Fruit fly (Drosophila melanogaster) whole organism, embryonic: ENCODE results near the gene Cda5.

Source experiments
- Atf6 ChIP-seq: fragments of 200-800 bp; sonication (Bioruptor generic); IDR thresholded peaks from 2 replicates; pipeline ENCODE4 v1.3.6; 2022; ENCODE audit warnings: missing biosample characterization, missing genetic modification characterization
- Bdp1 ChIP-seq: fragments of 200-800 bp; sonication (Bioruptor generic); optimal IDR thresholded peaks from 3 replicates; lab custom pipeline; 2016; ENCODE audit warnings: missing biosample characterization, missing genetic modification characterization
- CG10431 ChIP-seq: fragments of 200-800 bp; sonication (Bioruptor generic); optimal IDR thresholded peaks from 3 replicates; lab custom pipeline; 2018; ENCODE audit warnings: missing biosample characterization, mild to moderate bottlenecking, missing genetic modification characterization
- CG11085 ChIP-seq: fragments of 200-800 bp; sonication (Bioruptor generic); IDR thresholded peaks from 2 replicates; pipeline ENCODE4 v1.3.6; 2022; ENCODE audit warnings: missing biosample characterization, missing genetic modification characterization
- CG12769 ChIP-seq: fragments of 200-800 bp; sonication (Bioruptor generic); optimal IDR thresholded peaks from 2 replicates; lab custom pipeline; 2019; ENCODE audit warnings: missing biosample characterization, mild to moderate bottlenecking, missing genetic modification characterization, moderate library complexity
- CG13424 ChIP-seq: fragments of 200-800 bp; sonication (Bioruptor generic); optimal IDR thresholded peaks from 2 replicates; lab custom pipeline; 2019; ENCODE audit warnings: missing biosample characterization, mild to moderate bottlenecking, missing genetic modification characterization, moderate library complexity
- CG14965 ChIP-seq: fragments of 200-800 bp; sonication (Bioruptor generic); optimal IDR thresholded peaks from 2 replicates; lab custom pipeline; 2016; ENCODE audit warnings: missing biosample characterization, missing genetic modification characterization, borderline replicate concordance
- CG1529 ChIP-seq: fragments of 200-800 bp; sonication (Bioruptor generic); optimal IDR thresholded peaks from 3 replicates; lab custom pipeline; 2018; ENCODE audit warnings: missing biosample characterization, missing genetic modification characterization
- CG17568 ChIP-seq: fragments of 200-800 bp; sonication (Bioruptor generic); optimal IDR thresholded peaks from 2 replicates; lab custom pipeline; 2018; ENCODE audit warnings: missing biosample characterization, mild to moderate bottlenecking, missing genetic modification characterization, moderate library complexity
- CG2202 ChIP-seq: fragments of 200-800 bp; sonication (Bioruptor generic); optimal IDR thresholded peaks from 2 replicates; lab custom pipeline; 2018; ENCODE audit warnings: missing biosample characterization, mild to moderate bottlenecking, missing genetic modification characterization
- CG34224 ChIP-seq: fragments of 200-800 bp; sonication (Bioruptor generic); IDR thresholded peaks from 3 replicates; pipeline ENCODE4 v1.3.6; 2022; ENCODE audit warnings: missing biosample characterization, missing genetic modification characterization; ENCODE audit not compliant: partially characterized antibody
- CG4820 ChIP-seq: fragments of 200-800 bp; sonication (Bioruptor generic); optimal IDR thresholded peaks from 3 replicates; lab custom pipeline; 2016; ENCODE audit warnings: missing biosample characterization, missing genetic modification characterization
- CG5245 ChIP-seq: fragments of 200-800 bp; sonication (Bioruptor generic); optimal IDR thresholded peaks from 3 replicates; lab custom pipeline; 2016; ENCODE audit warnings: missing biosample characterization, missing genetic modification characterization
- CG5953 ChIP-seq: fragments of 200-800 bp; sonication (Bioruptor generic); IDR thresholded peaks from 2 replicates; pipeline ENCODE4 v1.3.6; 2022; ENCODE audit warnings: missing biosample characterization, missing genetic modification characterization
- CG7372 ChIP-seq: fragments of 200-800 bp; sonication (Bioruptor generic); IDR thresholded peaks from 2 replicates; pipeline ENCODE4 v1.3.6; 2022; ENCODE audit warnings: missing biosample characterization, missing genetic modification characterization
- CG9817 ChIP-seq: fragments of 200-800 bp; sonication (Bioruptor generic); optimal IDR thresholded peaks from 2 replicates; lab custom pipeline; 2018; ENCODE audit warnings: missing biosample characterization, mild to moderate bottlenecking, missing genetic modification characterization, moderate library complexity
- Dref ChIP-seq: fragments of 200-800 bp; sonication (Bioruptor generic); IDR thresholded peaks from 2 replicates; pipeline ENCODE4 v1.3.6; 2022; ENCODE audit warnings: missing biosample characterization, missing genetic modification characterization
- Drgx ChIP-seq: fragments of 200-800 bp; sonication (Bioruptor generic); IDR thresholded peaks from 2 replicates; pipeline ENCODE4 v1.3.6; 2022; ENCODE audit warnings: missing biosample characterization, missing genetic modification characterization
- Eip74EF ChIP-seq, 2 experiments: fragments of 200-800 bp in 1 of 2; fragments of >200 bp in 1 of 2; sonication (Bioruptor generic) in 1 of 2; optimal IDR thresholded peaks; 2 replicates each; lab custom pipeline; 2017 to 2019; ENCODE audit warnings: missing biosample characterization in 2 of 2, missing genetic modification characterization in 2 of 2, mild to moderate bottlenecking in 1 of 2, moderate library complexity in 1 of 2
- Ets65A ChIP-seq: fragments of 200-800 bp; sonication (Bioruptor generic); peaks from one replicate; lab custom pipeline; 2016; ENCODE audit warnings: missing biosample characterization, missing genetic modification characterization
- Jarid2 ChIP-seq: fragments of 200-800 bp; sonication (Bioruptor generic); optimal IDR thresholded peaks from 3 replicates; lab custom pipeline; 2017; ENCODE audit warnings: mild to moderate bottlenecking, missing biosample characterization, missing genetic modification reagents, missing genetic modification characterization
- Lpt ChIP-seq: fragments of >200 bp; optimal IDR thresholded peaks from 2 replicates; lab custom pipeline; 2018; ENCODE audit warnings: missing biosample characterization, missing genetic modification characterization
- Meics ChIP-seq: fragments of 200-800 bp; sonication (Bioruptor generic); optimal IDR thresholded peaks from 2 replicates; lab custom pipeline; 2017; ENCODE audit warnings: missing biosample characterization, mild to moderate bottlenecking, missing genetic modification characterization
- Myb ChIP-seq: fragments of 200-800 bp; sonication (Bioruptor generic); optimal IDR thresholded peaks from 2 replicates; lab custom pipeline; 2016; ENCODE audit warnings: missing biosample characterization, missing genetic modification characterization
- Neu2 ChIP-seq: fragments of 200-800 bp; sonication (Bioruptor generic); optimal IDR thresholded peaks from 3 replicates; lab custom pipeline; 2016; ENCODE audit warnings: missing biosample characterization, missing genetic modification characterization, borderline replicate concordance
- Nf-YA ChIP-seq: fragments of 200-800 bp; sonication (Bioruptor generic); IDR thresholded peaks from 2 replicates; pipeline ENCODE4 v1.3.6; 2022; ENCODE audit warnings: missing biosample characterization, missing genetic modification characterization
- NfI ChIP-seq: fragments of 200-800 bp; sonication (Bioruptor generic); optimal IDR thresholded peaks from 3 replicates; lab custom pipeline; 2018; ENCODE audit warnings: missing biosample characterization, mild to moderate bottlenecking, missing genetic modification characterization, moderate library complexity
- Opbp ChIP-seq: fragments of 200-800 bp; sonication (Bioruptor generic); IDR thresholded peaks from 3 replicates; pipeline ENCODE4 v1.3.6; 2022; ENCODE audit warnings: missing biosample characterization, missing genetic modification characterization; ENCODE audit not compliant: partially characterized antibody
- Ptx1 ChIP-seq: fragments of 200-800 bp; sonication (Bioruptor generic); IDR thresholded peaks from 2 replicates; pipeline ENCODE4 v1.3.6; 2022; ENCODE audit warnings: missing biosample characterization, missing genetic modification characterization
- Sox102F ChIP-seq: fragments of 200-800 bp; sonication (Bioruptor generic); optimal IDR thresholded peaks from 2 replicates; lab custom pipeline; 2018; ENCODE audit warnings: missing biosample characterization, mild to moderate bottlenecking, missing genetic modification characterization, moderate library complexity
- Ssrp ChIP-seq: fragments of 200-800 bp; sonication (Bioruptor generic); optimal IDR thresholded peaks from 2 replicates; lab custom pipeline; 2018; ENCODE audit warnings: missing biosample characterization, mild to moderate bottlenecking, missing genetic modification characterization, moderate library complexity
- TFAM ChIP-seq: fragments of 200-800 bp; sonication (Bioruptor generic); optimal IDR thresholded peaks from 2 replicates; lab custom pipeline; 2017; ENCODE audit warnings: missing biosample characterization, missing genetic modification characterization, inconsistent platforms
- Tbp ChIP-seq: fragments of >200 bp; optimal IDR thresholded peaks from 2 replicates; lab custom pipeline; 2018; ENCODE audit warnings: missing biosample characterization, missing genetic modification characterization
- bigmax ChIP-seq: fragments of 200-800 bp; sonication (Bioruptor generic); optimal IDR thresholded peaks from 2 replicates; lab custom pipeline; 2018; ENCODE audit warnings: missing biosample characterization, mild to moderate bottlenecking, missing genetic modification characterization
- bsh ChIP-seq, 2 experiments: fragments of 200-800 bp; sonication (Bioruptor generic); optimal IDR thresholded peaks; 2 replicates each; lab custom pipeline; 2017 to 2018; ENCODE audit warnings: mild to moderate bottlenecking in 2 of 2, missing biosample characterization in 2 of 2, missing genetic modification characterization in 2 of 2, moderate library complexity in 1 of 2
- chinmo ChIP-seq: fragments of 200-800 bp; sonication (Bioruptor generic); IDR thresholded peaks from 4 replicates; pipeline ENCODE4 v1.3.6; 2022; ENCODE audit warnings: missing biosample characterization, missing genetic modification characterization; ENCODE audit not compliant: partially characterized antibody
- dimm ChIP-seq: fragments of 200-800 bp; sonication (Bioruptor generic); IDR thresholded peaks from 2 replicates; pipeline ENCODE4 v1.3.6; 2022; ENCODE audit warnings: missing biosample characterization, missing genetic modification characterization
- dmrt99B ChIP-seq: fragments of 200-800 bp; sonication (Bioruptor generic); optimal IDR thresholded peaks from 2 replicates; lab custom pipeline; 2018; ENCODE audit warnings: missing biosample characterization, mild to moderate bottlenecking, missing genetic modification characterization, moderate library complexity
- fd102C ChIP-seq: fragments of 200-800 bp; sonication (Bioruptor generic); optimal IDR thresholded peaks from 2 replicates; lab custom pipeline; 2018; ENCODE audit warnings: missing biosample characterization, mild to moderate bottlenecking, missing genetic modification characterization, moderate library complexity
- ftz-f1 ChIP-seq: fragments of 200-800 bp; sonication (Bioruptor generic); optimal IDR thresholded peaks from 2 replicates; lab custom pipeline; 2016; ENCODE audit warnings: missing biosample characterization, missing genetic modification characterization
- gsb ChIP-seq: fragments of 200-800 bp; sonication (Bioruptor generic); IDR thresholded peaks from 2 replicates; pipeline ENCODE4 v1.3.6; 2022; ENCODE audit warnings: missing biosample characterization, missing genetic modification characterization
- hth ChIP-seq: fragments of >200 bp; optimal IDR thresholded peaks from 2 replicates; lab custom pipeline; 2017; ENCODE audit warnings: inconsistent platforms
- lilli ChIP-seq: fragments of 200-800 bp; sonication (Bioruptor generic); optimal IDR thresholded peaks from 3 replicates; lab custom pipeline; 2016; ENCODE audit warnings: missing biosample characterization, missing genetic modification characterization
- luna ChIP-seq: fragments of 200-800 bp; sonication (Bioruptor generic); optimal IDR thresholded peaks from 2 replicates; lab custom pipeline; 2016; ENCODE audit warnings: missing biosample characterization, missing genetic modification characterization
- onecut ChIP-seq: fragments of 200-800 bp; sonication (Bioruptor generic); IDR thresholded peaks from 2 replicates; pipeline ENCODE4 v1.3.6; 2022; ENCODE audit warnings: missing biosample characterization, missing genetic modification characterization
- org-1 ChIP-seq: fragments of 200-800 bp; sonication (Bioruptor generic); optimal IDR thresholded peaks from 2 replicates; lab custom pipeline; 2017; ENCODE audit warnings: missing biosample characterization, missing genetic modification characterization
- psq ChIP-seq: fragments of 200-800 bp; sonication (Bioruptor generic); optimal IDR thresholded peaks from 2 replicates; lab custom pipeline; 2017; ENCODE audit warnings: missing biosample characterization, missing genetic modification characterization
- sens ChIP-seq: fragments of 200-800 bp; sonication (Bioruptor generic); peaks from one replicate; lab custom pipeline; 2016; ENCODE audit warnings: missing biosample characterization, missing genetic modification characterization
- sisA ChIP-seq: fragments of 200-800 bp; sonication (Bioruptor generic); IDR thresholded peaks from 2 replicates; pipeline ENCODE4 v1.3.6; 2022; ENCODE audit warnings: missing biosample characterization, missing genetic modification characterization
- vfl ChIP-seq: fragments of 200-800 bp; sonication (Bioruptor generic); optimal IDR thresholded peaks from 2 replicates; lab custom pipeline; 2016; ENCODE audit warnings: missing biosample characterization, missing genetic modification characterization
- vvl ChIP-seq: fragments of 200-800 bp; sonication (Bioruptor generic); IDR thresholded peaks from 2 replicates; pipeline ENCODE4 v1.3.6; 2022; ENCODE audit warnings: missing biosample characterization, missing genetic modification characterization

The Cda5 gene

dm6 chr2L:109098-109799 lies 44.0 kb upstream of the Cda5 start (continued):
- TF ChIP-seq CG13424 (tag; lab: Kevin White, UChicago) (no peak), luna (GFP tag; lab: Kevin White, UChicago) (no peak), Jarid2 (no peak), ftz-f1 (peak; percentile 1), Sox102F (no peak), CG17568 (GFP tag; lab: Kevin White, UChicago) (no peak), CG1529 (GFP tag; lab: Kevin White, UChicago) (no peak), chinmo (GFP tag; lab: Robert Waterston, UW) (peak; percentile 86; the same call in 3 of the 4 replicates), bsh (GFP tag; optimal IDR thresholded peaks at IDR 0.05; lab: Kevin White, UChicago) (no peak), vfl (GFP tag; lab: Kevin White, UChicago) (no peak), CG5245 (GFP tag; lab: Kevin White, UChicago) (no peak), gsb (no peak), Neu2 (GFP tag; lab: Kevin White, UChicago) (no peak), CG5953 (no peak), bigmax (GFP tag; lab: Kevin White, UChicago) (no peak), org-1 (GFP tag; lab: Kevin White, UChicago) (no peak), hth (lab: Kevin White, UChicago) (no peak), sisA (GFP tag; lab: Robert Waterston, UW) (no peak), Tbp (GFP tag; lab: Kevin White, UChicago) (no peak), dimm (GFP tag; lab: Robert Waterston, UW) (no peak), NfI (GFP tag; lab: Kevin White, UChicago) (no peak), Myb (GFP tag; lab: Kevin White, UChicago) (no peak), onecut (GFP tag; lab: Robert Waterston, UW) (no peak), CG7372 (GFP tag; lab: Robert Waterston, UW) (no peak), CG2202 (tag; lab: Kevin White, UChicago) (no peak), Drgx (GFP tag; lab: Robert Waterston, UW) (0 out of 2 replicates have a peak, but pooled peaks have one; percentile 10), psq (no peak), CG34224 (peak; percentile 44; the same call in 1 of the 3 replicates), CG10431 (no peak), Dref (GFP tag; lab: Robert Waterston, UW) (no peak), TFAM (GFP tag; lab: Kevin White, UChicago) (no peak), fd102C (GFP tag; lab: Kevin White, UChicago) (no peak), sens (peak; percentile 3), Lpt (GFP tag; lab: Kevin White, UChicago) (no peak), Bdp1 (no peak), Meics (GFP tag; lab: Kevin White, UChicago) (no peak), CG12769 (tag; lab: Kevin White, UChicago) (peak; percentile 67), lilli (GFP tag; lab: Kevin White, UChicago) (no peak), Atf6 (GFP tag; lab: Robert Waterston, UW) (no peak), CG11085 (GFP tag; lab: Robert Waterston, UW) (no peak), vvl (GFP tag; lab: Robert Waterston, UW) (no peak), CG14965 (GFP tag; lab: Kevin White, UChicago) (no peak), Ssrp (tag; lab: Kevin White, UChicago) (no peak), Eip74EF (GFP tag; optimal IDR thresholded peaks at IDR 0.05; lab: Kevin White, UChicago) (no peak), Nf-YA (GFP tag; lab: Robert Waterston, UW) (no peak), Ptx1 (GFP tag; lab: Robert Waterston, UW) (no peak), CG4820 (GFP tag; lab: Kevin White, UChicago) (no peak), Opbp (no peak), CG9817 (tag; lab: Kevin White, UChicago) (no peak), dmrt99B (tag; lab: Kevin White, UChicago) (no peak), Ets65A (no peak)
